Worm (Caenorhabditis elegans) whole organism, L4 larva: ENCODE measurements around the gene C25D7.10.
A peak's percentile ranks its signal among the peaks of the same experiment; 100 is the strongest.

ENCODE experiments used
- D1046.2 ChIP-seq: fragments of 200-800 bp; sonication (Bioruptor generic); IDR thresholded peaks from 2 replicates; pipeline ENCODE4 v1.3.6; 2022; ENCODE audit warnings: missing genetic modification characterization, missing compliant biosample characterization
- F49E8.2 ChIP-seq: sonication (generic microtip); optimal IDR thresholded peaks from 2 replicates; lab custom pipeline; 2016; ENCODE audit warnings: missing compliant biosample characterization, mild to moderate bottlenecking, missing genetic modification characterization, borderline replicate concordance
- R02D3.7 ChIP-seq: fragments of 150-350 bp; sonication (generic microtip); optimal IDR thresholded peaks from 3 replicates; lab custom pipeline; 2014; ENCODE audit warnings: missing biosample characterization, missing genetic modification characterization
- Y75B8A.6 ChIP-seq: fragments of 200-800 bp; sonication (Bioruptor generic); IDR thresholded peaks from 2 replicates; pipeline ENCODE4 v1.3.6; 2022; ENCODE audit warnings: missing genetic modification reagents, missing genetic modification characterization, missing compliant biosample characterization
- ZK546.5 ChIP-seq, 2 experiments: sonication (generic microtip); optimal IDR thresholded peaks; 2 replicates each; lab custom pipeline; 2017; ENCODE audit warnings: missing biosample characterization in 2 of 2, missing genetic modification characterization in 2 of 2
- aha-1 ChIP-seq: fragments of 150-350 bp; peaks from one replicate; lab custom pipeline; 2014; ENCODE audit warnings: missing biosample characterization, missing genetic modification characterization
- daf-16 ChIP-seq, 3 experiments: sonication (generic microtip); optimal IDR thresholded peaks; 2 replicates each; lab custom pipeline; 2016 to 2017; ENCODE audit warnings: missing genetic modification characterization in 3 of 3, missing genetic modification reagents in 3 of 3, mild to moderate bottlenecking in 2 of 3, missing compliant biosample characterization in 2 of 3, missing biosample characterization in 1 of 3, moderate library complexity in 1 of 3
- dmd-8 ChIP-seq: fragments of 200-800 bp; sonication (Bioruptor generic); IDR thresholded peaks from 2 replicates; pipeline ENCODE4 v1.3.6; 2022; ENCODE audit warnings: missing genetic modification characterization, missing compliant biosample characterization
- dpl-1 ChIP-seq: fragments of 150-350 bp; optimal IDR thresholded peaks from 2 replicates; lab custom pipeline; 2014; ENCODE audit warnings: missing biosample characterization, missing genetic modification reagents, missing genetic modification characterization
- duxl-1 ChIP-seq: sonication (generic microtip); optimal IDR thresholded peaks from 2 replicates; lab custom pipeline; 2016; ENCODE audit warnings: mild to moderate bottlenecking, missing genetic modification characterization, moderate library complexity, missing compliant biosample characterization; ENCODE audit not compliant: poor library complexity
- dve-1 ChIP-seq: sonication (generic microtip); optimal IDR thresholded peaks from 2 replicates; lab custom pipeline; 2017; ENCODE audit warnings: antibody characterized with exemption, mild to moderate bottlenecking, missing genetic modification characterization, missing compliant biosample characterization; ENCODE audit not compliant: insufficient read depth
- egl-27 ChIP-seq: sonication (generic microtip); optimal IDR thresholded peaks from 3 replicates; lab custom pipeline; 2017; ENCODE audit warnings: missing biosample characterization, missing genetic modification reagents, missing genetic modification characterization
- egl-43 ChIP-seq: fragments of 200-800 bp; sonication (Bioruptor generic); IDR thresholded peaks from 2 replicates; pipeline ENCODE4 v1.3.6; 2022; ENCODE audit warnings: missing genetic modification reagents, missing genetic modification characterization, missing compliant biosample characterization
- fkh-10 ChIP-seq: fragments of 150-350 bp; optimal IDR thresholded peaks from 2 replicates; lab custom pipeline; 2014; ENCODE audit warnings: missing biosample characterization, missing genetic modification reagents, missing genetic modification characterization
- hlh-11 ChIP-seq: fragments of 200-800 bp; sonication (Bioruptor generic); optimal IDR thresholded peaks from 2 replicates; lab custom pipeline; 2018; ENCODE audit warnings: mild to moderate bottlenecking, missing genetic modification characterization, missing compliant biosample characterization
- lin-15B ChIP-seq: fragments of 150-350 bp; sonication (generic microtip); optimal IDR thresholded peaks from 3 replicates; lab custom pipeline; 2014; ENCODE audit warnings: missing biosample characterization, missing genetic modification characterization
- lin-38 ChIP-seq: fragments of 200-800 bp; sonication (Bioruptor generic); IDR thresholded peaks from 2 replicates; pipeline ENCODE4 v1.3.6; 2022; ENCODE audit warnings: missing genetic modification reagents, missing genetic modification characterization, missing compliant biosample characterization
- madf-5 ChIP-seq, 2 experiments: fragments of 200-800 bp; sonication (Bioruptor generic); IDR thresholded peaks; 2 replicates each; pipeline ENCODE4 v1.3.6; 2022; ENCODE audit warnings: missing compliant biosample characterization in 2 of 2, missing genetic modification characterization in 2 of 2
- madf-9 ChIP-seq: fragments of 200-800 bp; sonication (Bioruptor generic); conservative IDR thresholded peaks from 2 replicates; pipeline ENCODE4 v1.3.6; 2022; ENCODE audit warnings: missing genetic modification reagents, missing genetic modification characterization, missing compliant biosample characterization
- mdt-29 ChIP-seq: fragments of 200-800 bp; sonication (Bioruptor generic); IDR thresholded peaks from 2 replicates; pipeline ENCODE4 v1.3.6; 2022; ENCODE audit warnings: missing genetic modification reagents, missing genetic modification characterization, missing compliant biosample characterization
- mep-1 ChIP-seq: fragments of 150-350 bp; sonication (generic microtip); optimal IDR thresholded peaks from 3 replicates; lab custom pipeline; 2014; ENCODE audit warnings: missing biosample characterization, missing genetic modification characterization
- mes-2 ChIP-seq: sonication (generic microtip); optimal IDR thresholded peaks from 2 replicates; lab custom pipeline; 2016; ENCODE audit warnings: missing genotype, mild to moderate bottlenecking, missing genetic modification characterization, missing compliant biosample characterization; ENCODE audit not compliant: poor library complexity, severe bottlenecking
- mxl-2 ChIP-seq: fragments of 200-800 bp; sonication (Bioruptor generic); conservative IDR thresholded peaks from 2 replicates; pipeline ENCODE4 v1.3.6; 2022; ENCODE audit warnings: missing genetic modification reagents, missing genetic modification characterization, missing compliant biosample characterization
- mxl-3 ChIP-seq: fragments of 200-800 bp; sonication (Bioruptor generic); optimal IDR thresholded peaks from 2 replicates; lab custom pipeline; 2018; ENCODE audit warnings: mild to moderate bottlenecking, missing genetic modification characterization, missing compliant biosample characterization
- nhr-237 ChIP-seq: sonication (generic microtip); optimal IDR thresholded peaks from 2 replicates; lab custom pipeline; 2017; ENCODE audit warnings: missing biosample characterization, missing genetic modification characterization
- nhr-48 ChIP-seq: sonication (generic microtip); optimal IDR thresholded peaks from 2 replicates; lab custom pipeline; 2016; ENCODE audit warnings: mild to moderate bottlenecking, missing genetic modification characterization, missing compliant biosample characterization
- nhr-6 ChIP-seq: fragments of 150-350 bp; optimal IDR thresholded peaks from 2 replicates; lab custom pipeline; 2014; ENCODE audit warnings: missing biosample characterization, missing genetic modification characterization
- pqm-1 ChIP-seq: sonication (generic microtip); optimal IDR thresholded peaks from 2 replicates; lab custom pipeline; 2017; ENCODE audit warnings: missing biosample characterization, missing genetic modification characterization
- snpc-4 ChIP-seq: fragments of 150-350 bp; optimal IDR thresholded peaks from 2 replicates; lab custom pipeline; 2014; ENCODE audit warnings: missing biosample characterization, missing genetic modification characterization
- spr-3 ChIP-seq: fragments of 200-800 bp; sonication (Bioruptor generic); optimal IDR thresholded peaks from 2 replicates; lab custom pipeline; 2018; ENCODE audit warnings: mild to moderate bottlenecking, missing genetic modification characterization, missing compliant biosample characterization
- unc-130 ChIP-seq: sonication (generic microtip); optimal IDR thresholded peaks from 2 replicates; lab custom pipeline; 2016; ENCODE audit warnings: missing genetic modification reagents, missing genetic modification characterization, missing compliant biosample characterization
- unc-62 ChIP-seq, 3 experiments: fragments of 150-350 bp in 1 of 3; sonication (generic microtip); optimal IDR thresholded peaks in 2 of 3; peaks in 1 of 3; 1 replicate in 1 of 3; 2 replicates in 2 of 3; lab custom pipeline; 2014 to 2017; ENCODE audit warnings: missing biosample characterization in 3 of 3, missing genetic modification characterization in 3 of 3, missing genetic modification reagents in 3 of 3, missing genotype in 1 of 3
- zfp-3 ChIP-seq: fragments of 200-800 bp; sonication (Bioruptor generic); conservative IDR thresholded peaks from 2 replicates; pipeline ENCODE4 v1.3.6; 2022; ENCODE audit warnings: missing genetic modification reagents, missing genetic modification characterization, missing compliant biosample characterization

Gene C25D7.10

ce11 chrV:15054733-15055132 lies 12.5 kb upstream of the C25D7.10 start:
- TF ChIP-seq egl-27 (no peak), aha-1 (peak; percentile 91)
- TF ChIP-seq, all 104 proteins: peak for 1

- peak; percentile 49 for TF ChIP-seq aha-1
- no peak for TF ChIP-seq madf-9 (GFP tag; lab: Robert Waterston, UW)
Measured at ce11 chrV:15055873-15056272, 11.4 kb upstream of the C25D7.10 start, which contains the start of gene C25D7.16. TSS of gene C25D7.16 (plus strand) at chrV:15056173.

ce11 chrV:15056346-15056839 lies 10.9 kb upstream of the C25D7.10 start:
- TF ChIP-seq D1046.2 (GFP tag; lab: Robert Waterston, UW) = no peak
- TF ChIP-seq egl-27 = no peak
- no peak for TF ChIP-seq duxl-1
- no peak for TF ChIP-seq Y75B8A.6 (GFP tag; lab: Robert Waterston, UW)
- 0 out of 2 replicates have a peak, but pooled peaks have one; percentile 24 for TF ChIP-seq egl-43 (GFP tag; lab: Robert Waterston, UW)
- no peak for TF ChIP-seq R02D3.7
- no peak for TF ChIP-seq mxl-2
- TF ChIP-seq snpc-4 = no peak
- TF ChIP-seq, all 104 proteins: peak for 1

- TF ChIP-seq lin-15B (tag; lab: Kevin White, UChicago) (no peak), aha-1 (peak; percentile 92)
Measured at ce11 chrV:15057724-15058123, 9.5 kb upstream of the C25D7.10 start.

ce11 chrV:15058423-15058822 lies 8.8 kb upstream of the C25D7.10 start:
- TF ChIP-seq madf-5 (GFP tag; IDR thresholded peaks at IDR 0.05; lab: Robert Waterston, UW) (no peak), unc-62 (GFP tag; optimal IDR thresholded peaks at IDR 0.05 in 1 of 2; lab: Kevin White, UChicago) (peak in 1 of 2 experiments; percentile 98), unc-62 (tag; optimal IDR thresholded peaks at IDR 0.05; lab: Kevin White, UChicago) (no peak)

- no peak for TF ChIP-seq zfp-3
- no peak for TF ChIP-seq fkh-10 (GFP tag; lab: Kevin White, UChicago)
- TF ChIP-seq madf-9 (GFP tag; lab: Robert Waterston, UW) = no peak
- TF ChIP-seq mep-1 = no peak
- no peak for TF ChIP-seq dmd-8 (GFP tag; lab: Robert Waterston, UW)
- no peak for TF ChIP-seq spr-3 (GFP tag; lab: Kevin White, UChicago)
- TF ChIP-seq madf-5 (GFP tag; IDR thresholded peaks at IDR 0.05; lab: Robert Waterston, UW) = no peak
- TF ChIP-seq pqm-1 = no peak
- TF ChIP-seq nhr-48 (tag; lab: Kevin White, UChicago) = no peak
- TF ChIP-seq ZK546.5 (tag; optimal IDR thresholded peaks at IDR 0.05; lab: Kevin White, UChicago) = no peak
- no peak for TF ChIP-seq mdt-29 (GFP tag; lab: Robert Waterston, UW)
Measured at ce11 chrV:15058965-15059364, 8.3 kb upstream of the C25D7.10 start.

- TF ChIP-seq unc-62 (GFP tag; optimal IDR thresholded peaks at IDR 0.05 in 1 of 2; lab: Kevin White, UChicago) = no peak
- TF ChIP-seq unc-62 (tag; optimal IDR thresholded peaks at IDR 0.05; lab: Kevin White, UChicago) = no peak
- TF ChIP-seq egl-27 = no peak
- no peak for TF ChIP-seq F49E8.2 (tag; lab: Kevin White, UChicago)
- TF ChIP-seq dve-1 = no peak
- peak; percentile 5 for TF ChIP-seq hlh-11 (tag; lab: Kevin White, UChicago)
- no peak for TF ChIP-seq daf-16 (GFP tag; optimal IDR thresholded peaks at IDR 0.05; lab: Kevin White, UChicago)
- peak; percentile 70 for TF ChIP-seq daf-16 (tag; optimal IDR thresholded peaks at IDR 0.05; lab: Kevin White, UChicago)
- TF ChIP-seq lin-38 (GFP tag; lab: Robert Waterston, UW) = peak; percentile 66
- TF ChIP-seq dpl-1 (GFP tag; lab: Kevin White, UChicago) = peak; percentile 85
- no peak for TF ChIP-seq nhr-237 (tag; lab: Kevin White, UChicago)
- peak; percentile 64 for TF ChIP-seq mes-2 (tag; lab: Kevin White, UChicago)
- no peak for TF ChIP-seq mxl-3 (GFP tag; lab: Kevin White, UChicago)
- TF ChIP-seq nhr-48 (tag; lab: Kevin White, UChicago) = peak; percentile 12
- peak; percentile 25 for TF ChIP-seq unc-130 (GFP tag; lab: Kevin White, UChicago)
- TF ChIP-seq nhr-6 = peak; percentile 79
Measured at ce11 chrV:15059534-15059933, 7.7 kb upstream of the C25D7.10 start, which contains the start of the genes mcm-3 and C25D7.15. TSS of gene mcm-3 (minus strand) at chrV:15059599. TSS of gene C25D7.15 (plus strand) at chrV:15059808.
